Fruit fly (Drosophila melanogaster): ENCODE measurements around the gene WRNexo.

DNA sequence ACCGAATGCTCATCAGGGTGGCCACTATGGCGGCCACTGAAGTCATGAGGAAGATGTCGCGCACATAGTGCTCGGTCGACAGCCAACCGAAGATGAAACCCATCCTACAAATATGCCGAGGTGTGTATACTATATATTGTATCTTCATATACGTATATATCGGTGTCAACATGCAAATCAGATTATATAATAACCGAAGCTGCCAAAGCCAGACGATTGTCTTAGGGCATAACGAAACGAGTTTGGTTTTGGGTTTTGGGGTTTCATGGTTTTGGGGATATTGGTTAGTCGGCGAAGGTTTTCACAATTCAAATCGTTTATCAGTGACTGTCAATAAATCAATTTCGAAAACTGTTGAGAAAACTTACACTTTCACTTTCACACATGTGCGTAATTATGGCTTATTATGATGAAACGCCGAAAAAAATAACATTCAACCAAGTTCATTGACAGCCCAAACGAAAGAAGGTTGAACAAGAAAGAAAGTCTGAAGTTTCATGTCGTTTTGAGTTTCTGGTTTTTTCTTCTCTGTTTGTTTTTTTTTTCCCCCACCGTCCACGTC, 14.4 kb upstream of the WRNexo start:
- no peak for TF ChIP-seq CTCF (optimal IDR thresholded peaks at IDR 0.05)
- no peak for TF ChIP-seq CG8478 (optimal IDR thresholded peaks at IDR 0.05)

All from S2 (cell line).